Worm (Caenorhabditis elegans): ENCODE data around the gene T08A9.13.

DNA sequence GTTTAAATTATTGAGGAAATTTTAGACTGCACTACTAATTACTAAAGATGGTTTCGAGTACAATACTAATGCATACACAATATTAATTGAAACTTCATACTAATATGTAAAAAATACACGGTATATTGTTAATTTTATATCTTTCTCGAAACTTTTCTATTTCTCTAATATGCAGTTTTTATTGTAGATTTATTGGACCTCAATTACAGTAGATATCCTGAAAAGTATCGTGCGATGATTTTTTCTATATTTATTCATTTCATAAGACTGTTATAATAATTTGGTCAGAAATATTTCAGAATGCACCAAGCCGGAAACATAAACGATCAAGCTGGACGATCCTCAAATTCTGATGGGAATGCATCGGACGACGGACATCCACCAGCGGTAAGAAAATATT is 21.5 kb upstream of the T08A9.13 start, which contains the start of gene C07D8.5:
- TF ChIP-seq C04F5.9 (tag; optimal IDR thresholded peaks at IDR 0.05) (no peak), mef-2 (tag; optimal IDR thresholded peaks at IDR 0.05) (no peak), ama-1 (optimal IDR thresholded peaks at IDR 0.05) (no peak), blmp-1 (tag; optimal IDR thresholded peaks at IDR 0.05) (no peak), elt-2 (tag; optimal IDR thresholded peaks at IDR 0.05) (no peak), sox-4 (tag; optimal IDR thresholded peaks at IDR 0.05) (no peak), alr-1 (tag; optimal IDR thresholded peaks at IDR 0.05; ENCODE audit: borderline replicate concordance) (no peak), snpc-4 (tag; optimal IDR thresholded peaks at IDR 0.05) (no peak), lin-13 (GFP tag; optimal IDR thresholded peaks at IDR 0.05) (no peak), ztf-11 (tag; optimal IDR thresholded peaks at IDR 0.05) (no peak), nhr-77 (tag; optimal IDR thresholded peaks at IDR 0.05) (no peak)
